Worm (Caenorhabditis elegans) whole organism, mixed stage, embryonic: ENCODE data around the gene glb-23.

ENCODE experiments used
- M03D4.4 ChIP-seq: sonication (generic microtip); optimal IDR thresholded peaks from 2 replicates; lab custom pipeline; 2017; ENCODE audit warnings: mild to moderate bottlenecking, missing genetic modification characterization, missing compliant biosample characterization
- bed-3 ChIP-seq: fragments of 200-800 bp; sonication (Bioruptor generic); optimal IDR thresholded peaks from 3 replicates; lab custom pipeline; 2018; ENCODE audit warnings: mild to moderate bottlenecking, missing genetic modification characterization, moderate library complexity, missing compliant biosample characterization
- blmp-1 ChIP-seq: fragments of 150-350 bp; optimal IDR thresholded peaks from 2 replicates; lab custom pipeline; 2014; ENCODE audit warnings: missing biosample characterization, missing genetic modification characterization
- ceh-39 ChIP-seq: fragments of 150-350 bp; optimal IDR thresholded peaks from 2 replicates; lab custom pipeline; 2014; ENCODE audit warnings: missing biosample characterization, missing genetic modification characterization
- ceh-43 ChIP-seq: fragments of 200-800 bp; sonication (Bioruptor generic); optimal IDR thresholded peaks from 2 replicates; lab custom pipeline; 2018; ENCODE audit warnings: mild to moderate bottlenecking, missing genetic modification characterization, moderate library complexity, missing compliant biosample characterization
- ceh-83 ChIP-seq: fragments of 200-800 bp; sonication (Bioruptor generic); optimal IDR thresholded peaks from 2 replicates; lab custom pipeline; 2018; ENCODE audit warnings: mild to moderate bottlenecking, missing genetic modification characterization, missing compliant biosample characterization
- ces-1 ChIP-seq: fragments of 150-350 bp; optimal IDR thresholded peaks from 2 replicates; lab custom pipeline; 2014; ENCODE audit warnings: missing biosample characterization, missing genetic modification reagents, missing genetic modification characterization
- cnd-1 ChIP-seq: fragments of 200-800 bp; sonication (Bioruptor generic); optimal IDR thresholded peaks from 2 replicates; lab custom pipeline; 2018; ENCODE audit warnings: mild to moderate bottlenecking, missing genetic modification characterization, missing compliant biosample characterization
- drap-1 ChIP-seq: fragments of 200-800 bp; sonication (Bioruptor generic); optimal IDR thresholded peaks from 3 replicates; lab custom pipeline; 2018; ENCODE audit warnings: mild to moderate bottlenecking, missing genetic modification characterization, missing compliant biosample characterization
- elt-1 ChIP-seq: sonication (generic microtip); optimal IDR thresholded peaks from 2 replicates; lab custom pipeline; 2017; ENCODE audit warnings: missing genetic modification characterization, mild to moderate bottlenecking, missing compliant biosample characterization, antibody characterized with exemption, moderate library complexity, borderline replicate concordance; ENCODE audit not compliant: insufficient read depth
- flh-1 ChIP-seq: fragments of 200-800 bp; sonication (Bioruptor generic); optimal IDR thresholded peaks from 2 replicates; lab custom pipeline; 2018; ENCODE audit warnings: mild to moderate bottlenecking, missing genetic modification characterization, moderate library complexity, missing compliant biosample characterization
- ham-2 ChIP-seq: fragments of 200-800 bp; sonication (Bioruptor generic); optimal IDR thresholded peaks from 2 replicates; lab custom pipeline; 2018; ENCODE audit warnings: mild to moderate bottlenecking, missing genetic modification characterization, missing compliant biosample characterization
- hlh-1 ChIP-seq: fragments of 150-350 bp; optimal IDR thresholded peaks from 2 replicates; lab custom pipeline; 2014; ENCODE audit warnings: missing biosample characterization, missing genetic modification reagents, missing genetic modification characterization
- lin-13 ChIP-seq: fragments of 150-350 bp; optimal IDR thresholded peaks from 2 replicates; lab custom pipeline; 2014; ENCODE audit warnings: missing biosample characterization, missing genetic modification characterization
- lin-32 ChIP-seq: fragments of 200-800 bp; sonication (Bioruptor generic); optimal IDR thresholded peaks from 2 replicates; lab custom pipeline; 2018; ENCODE audit warnings: mild to moderate bottlenecking, missing genetic modification characterization, missing compliant biosample characterization
- lsy-2 ChIP-seq: fragments of 150-350 bp; optimal IDR thresholded peaks from 2 replicates; lab custom pipeline; 2014; ENCODE audit warnings: missing biosample characterization, missing genetic modification characterization
- mab-5 ChIP-seq: fragments of 150-350 bp; optimal IDR thresholded peaks from 2 replicates; lab custom pipeline; 2014; ENCODE audit warnings: missing biosample characterization, missing genetic modification characterization
- mep-1 ChIP-seq: fragments of 150-350 bp; optimal IDR thresholded peaks from 2 replicates; lab custom pipeline; 2017; ENCODE audit warnings: missing biosample characterization, missing genetic modification reagents, missing genetic modification characterization, inconsistent platforms
- nhr-12 ChIP-seq: fragments of 150-350 bp; optimal IDR thresholded peaks from 2 replicates; lab custom pipeline; 2014; ENCODE audit warnings: missing biosample characterization, missing genetic modification characterization
- nhr-2 ChIP-seq: fragments of 150-350 bp; optimal IDR thresholded peaks from 2 replicates; lab custom pipeline; 2014; ENCODE audit warnings: missing biosample characterization, missing genetic modification characterization
- nhr-28 ChIP-seq: fragments of 150-350 bp; optimal IDR thresholded peaks from 2 replicates; lab custom pipeline; 2014; ENCODE audit warnings: missing biosample characterization, missing genetic modification characterization
- nhr-76 ChIP-seq: sonication (generic microtip); optimal IDR thresholded peaks from 2 replicates; lab custom pipeline; 2017; ENCODE audit warnings: missing biosample characterization, missing genetic modification characterization
- pha-4 ChIP-seq: fragments of 150-350 bp; optimal IDR thresholded peaks from 2 replicates; lab custom pipeline; 2018; ENCODE audit warnings: missing biosample characterization, missing genetic modification reagents, missing genetic modification characterization
- sem-2 ChIP-seq: fragments of 200-800 bp; sonication (Bioruptor generic); optimal IDR thresholded peaks from 2 replicates; lab custom pipeline; 2018; ENCODE audit warnings: mild to moderate bottlenecking, missing genetic modification characterization, missing compliant biosample characterization
- snpc-4 ChIP-seq: fragments of 150-350 bp; optimal IDR thresholded peaks from 2 replicates; lab custom pipeline; 2014; ENCODE audit warnings: missing biosample characterization, missing genetic modification characterization
- sptf-1 ChIP-seq: sonication (generic microtip); optimal IDR thresholded peaks from 2 replicates; lab custom pipeline; 2017; ENCODE audit warnings: mild to moderate bottlenecking, missing genetic modification characterization, moderate library complexity, missing compliant biosample characterization
- tbx-8 ChIP-seq: fragments of 200-800 bp; sonication (Bioruptor generic); optimal IDR thresholded peaks from 2 replicates; lab custom pipeline; 2018; ENCODE audit warnings: mild to moderate bottlenecking, missing genetic modification characterization, moderate library complexity, missing compliant biosample characterization
- unc-120 ChIP-seq: sonication (generic microtip); optimal IDR thresholded peaks from 2 replicates; lab custom pipeline; 2017; ENCODE audit warnings: missing genetic modification characterization, missing compliant biosample characterization; ENCODE audit not compliant: poor library complexity, severe bottlenecking
- unc-39 ChIP-seq: fragments of 150-350 bp; optimal IDR thresholded peaks from 2 replicates; lab custom pipeline; 2014; ENCODE audit warnings: missing biosample characterization, missing genetic modification characterization
- zip-8 ChIP-seq: fragments of 150-350 bp; optimal IDR thresholded peaks from 2 replicates; lab custom pipeline; 2014; ENCODE audit warnings: missing biosample characterization, missing genetic modification characterization
- ztf-11 ChIP-seq: fragments of 150-350 bp; optimal IDR thresholded peaks from 2 replicates; lab custom pipeline; 2014; ENCODE audit warnings: missing biosample characterization, missing genetic modification characterization

Gene glb-23

ce11 chrIV:7205969-7206368 lies 13.3 kb downstream of the glb-23 start, which contains the start of gene kcc-1:
Gene kcc-1 (plus strand): TSS chrIV:7206269.
- TF ChIP-seq lsy-2 (tag; lab: Kevin White, UChicago) (no peak), flh-1 (GFP tag; lab: Kevin White, UChicago) (no peak), M03D4.4 (no peak), mab-5 (tag; lab: Kevin White, UChicago) (no peak), nhr-28 (no peak), pha-4 (no peak), sptf-1 (no peak), ceh-83 (GFP tag; lab: Kevin White, UChicago) (no peak), ztf-11 (tag; lab: Kevin White, UChicago) (no peak), nhr-12 (tag; lab: Kevin White, UChicago) (no peak), lin-32 (GFP tag; lab: Kevin White, UChicago) (no peak), zip-8 (tag; lab: Kevin White, UChicago) (no peak), tbx-8 (GFP tag; lab: Kevin White, UChicago) (no peak), ceh-39 (no peak)

ce11 chrIV:7203696-7204095 lies 15.6 kb downstream of the glb-23 start, which contains the start of gene R13A1.3:
Gene R13A1.3 (plus strand): TSS chrIV:7203996.
- TF ChIP-seq mep-1 (tag; lab: Kevin White, UChicago): no peak
- TF ChIP-seq ces-1 (GFP tag; lab: Kevin White, UChicago): no peak
- TF ChIP-seq drap-1 (GFP tag; lab: Kevin White, UChicago): no peak
- TF ChIP-seq ztf-11 (tag; lab: Kevin White, UChicago): no peak
- TF ChIP-seq lin-32 (GFP tag; lab: Kevin White, UChicago): no peak
- TF ChIP-seq blmp-1 (tag; lab: Kevin White, UChicago): no peak
- no peak for TF ChIP-seq nhr-76 (tag; lab: Kevin White, UChicago)
- TF ChIP-seq ham-2: no peak
- TF ChIP-seq ceh-39: no peak
- no peak for TF ChIP-seq sem-2 (GFP tag; lab: Kevin White, UChicago)
- no peak for TF ChIP-seq lin-13 (tag; lab: Kevin White, UChicago)
- TF ChIP-seq hlh-1 (tag; lab: Kevin White, UChicago): no peak
- no peak for TF ChIP-seq tbx-8 (GFP tag; lab: Kevin White, UChicago)
- TF ChIP-seq nhr-28: no peak
- no peak for TF ChIP-seq nhr-12 (tag; lab: Kevin White, UChicago)
- TF ChIP-seq mab-5 (tag; lab: Kevin White, UChicago): no peak
- no peak for TF ChIP-seq snpc-4 (tag; lab: Kevin White, UChicago)
- no peak for TF ChIP-seq nhr-2 (tag; lab: Kevin White, UChicago)
- no peak for TF ChIP-seq unc-120 (tag; lab: Kevin White, UChicago)
- TF ChIP-seq, all 35 proteins: peak for 0

DNA sequence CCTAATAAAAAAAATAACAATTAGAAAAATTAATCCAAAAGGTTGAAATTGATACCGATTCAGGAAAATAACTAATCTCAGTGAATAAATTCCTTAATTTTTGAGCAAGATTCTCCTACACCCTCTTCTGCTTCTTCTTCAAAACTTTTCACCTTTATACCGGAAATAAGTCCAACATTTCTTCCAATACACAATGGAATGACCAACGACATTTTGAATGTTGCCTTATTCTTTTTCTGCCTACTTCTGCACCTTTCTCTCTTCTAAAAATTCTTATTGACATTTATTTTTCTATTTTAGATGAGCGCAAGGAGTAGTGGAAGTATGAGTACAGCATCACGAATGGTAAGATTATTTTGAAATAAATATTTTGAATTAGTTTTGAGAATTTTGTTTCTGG lies 22.4 kb downstream of the glb-23 start, which contains the start of gene unc-8:
unc-8 (plus strand) TSS at position 301 of the 400 bp plus-strand sequence.
- TF ChIP-seq ceh-43 (GFP tag; lab: Kevin White, UChicago): no peak
- TF ChIP-seq unc-120 (tag; lab: Kevin White, UChicago): no peak
- no peak for TF ChIP-seq nhr-2 (tag; lab: Kevin White, UChicago)
- TF ChIP-seq bed-3: no peak
- no peak for TF ChIP-seq nhr-28
- no peak for TF ChIP-seq nhr-12 (tag; lab: Kevin White, UChicago)
- no peak for TF ChIP-seq mab-5 (tag; lab: Kevin White, UChicago)
- no peak for TF ChIP-seq blmp-1 (tag; lab: Kevin White, UChicago)
- no peak for TF ChIP-seq snpc-4 (tag; lab: Kevin White, UChicago)
- no peak for TF ChIP-seq ham-2
- no peak for TF ChIP-seq flh-1 (GFP tag; lab: Kevin White, UChicago)
- TF ChIP-seq ceh-39: no peak
- TF ChIP-seq cnd-1 (tag; lab: Kevin White, UChicago): no peak
- TF ChIP-seq sptf-1: no peak
- no peak for TF ChIP-seq elt-1 (tag; lab: Kevin White, UChicago)
- TF ChIP-seq hlh-1 (tag; lab: Kevin White, UChicago): no peak
- TF ChIP-seq, all 35 proteins: peak for 0

ce11 chrIV:7195734-7196133 lies 23.6 kb downstream of the glb-23 start, which contains the start of gene best-16:
Gene best-16 (minus strand): TSS chrIV:7195834.
- TF ChIP-seq ces-1 (GFP tag; lab: Kevin White, UChicago): no peak
- no peak for TF ChIP-seq flh-1 (GFP tag; lab: Kevin White, UChicago)
- no peak for TF ChIP-seq unc-39 (tag; lab: Kevin White, UChicago)
- TF ChIP-seq hlh-1 (tag; lab: Kevin White, UChicago): no peak
- TF ChIP-seq nhr-12 (tag; lab: Kevin White, UChicago): no peak
- TF ChIP-seq lsy-2 (tag; lab: Kevin White, UChicago): no peak
- TF ChIP-seq nhr-2 (tag; lab: Kevin White, UChicago): no peak
- TF ChIP-seq unc-120 (tag; lab: Kevin White, UChicago): no peak
